Worm (Caenorhabditis elegans): ENCODE data around the gene srh-42.

Gene srh-42

DNA sequence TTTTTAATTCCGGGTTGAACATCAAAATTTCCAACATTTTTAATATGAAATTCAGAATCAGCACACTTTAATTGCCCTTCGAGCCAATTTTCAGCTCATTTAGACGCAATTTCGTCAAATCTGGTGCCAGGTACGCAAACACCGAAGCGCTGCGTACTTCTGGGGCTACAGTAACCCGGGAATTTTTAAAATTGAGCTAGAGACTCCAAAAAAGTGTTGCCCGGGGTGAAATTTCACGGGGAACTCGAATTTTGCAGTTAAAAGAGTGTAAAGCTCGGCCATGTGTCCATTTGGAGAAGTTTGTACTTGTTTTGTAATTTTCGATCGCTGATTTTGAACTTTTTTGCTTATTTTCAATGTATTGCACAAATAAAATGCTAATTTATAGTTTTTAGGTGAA is 46.6 kb downstream of the srh-42 start:
- no peak for TF ChIP-seq F13C5.2 (tag; optimal IDR thresholded peaks at IDR 0.05)
- TF ChIP-seq pes-1 (GFP tag; IDR thresholded peaks at IDR 0.05), result no peak
- TF ChIP-seq ceh-13 (GFP tag; optimal IDR thresholded peaks at IDR 0.05), result no peak
- no peak for TF ChIP-seq tbx-37 (GFP tag; conservative IDR thresholded peaks at IDR 0.05)
- no peak for TF ChIP-seq ceh-36 (tag; optimal IDR thresholded peaks at IDR 0.05)
- TF ChIP-seq scrt-1 (GFP tag; IDR thresholded peaks at IDR 0.05), result no peak
- no peak for TF ChIP-seq hmbx-1 (tag; optimal IDR thresholded peaks at IDR 0.05)
- TF ChIP-seq tra-4 (tag; optimal IDR thresholded peaks at IDR 0.05), result no peak
- TF ChIP-seq sea-1 (GFP tag; conservative IDR thresholded peaks at IDR 0.05), result no peak
- no peak for TF ChIP-seq B0310.2 (tag; optimal IDR thresholded peaks at IDR 0.05)
- TF ChIP-seq hnd-1 (tag; optimal IDR thresholded peaks at IDR 0.05), result no peak
- TF ChIP-seq ets-7 (tag; optimal IDR thresholded peaks at IDR 0.05), result no peak
- no peak for TF ChIP-seq ama-1 (optimal IDR thresholded peaks at IDR 0.05)

DNA sequence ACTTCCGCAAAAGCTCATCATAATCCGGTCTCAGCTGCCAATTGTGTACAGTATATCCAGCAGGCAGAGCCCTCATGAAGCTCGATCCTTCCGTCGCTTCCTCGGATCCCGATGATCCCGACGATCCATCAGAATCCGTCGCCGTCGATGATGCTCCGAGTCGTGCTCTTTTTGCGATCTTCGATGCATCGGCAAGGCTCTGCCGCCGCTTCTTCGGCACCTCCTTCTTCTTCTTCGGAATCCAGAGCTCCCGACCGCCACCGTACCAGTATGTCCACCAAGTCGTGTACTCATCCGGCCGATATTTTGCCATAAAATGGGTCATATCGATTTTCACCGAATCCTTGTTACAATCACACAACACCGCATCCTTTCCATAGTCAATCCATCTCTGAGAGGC is 48.9 kb downstream of the srh-42 start:
- no peak for TF ChIP-seq pes-1 (GFP tag; IDR thresholded peaks at IDR 0.05)
- no peak for TF ChIP-seq hmbx-1 (tag; optimal IDR thresholded peaks at IDR 0.05)
- TF ChIP-seq ets-7 (tag; optimal IDR thresholded peaks at IDR 0.05), result no peak
- TF ChIP-seq flt-1 (GFP tag; IDR thresholded peaks at IDR 0.05), result no peak
- no peak for TF ChIP-seq ama-1 (optimal IDR thresholded peaks at IDR 0.05)
- no peak for TF ChIP-seq scrt-1 (GFP tag; IDR thresholded peaks at IDR 0.05)
- TF ChIP-seq F13C5.2 (tag; optimal IDR thresholded peaks at IDR 0.05), result no peak
